Worm (Caenorhabditis elegans): ENCODE results near the gene srz-100.

- TF ChIP-seq ztf-11 (tag; optimal IDR thresholded peaks at IDR 0.05) (no peak), lsy-2 (tag; optimal IDR thresholded peaks at IDR 0.05) (no peak), blmp-1 (tag; optimal IDR thresholded peaks at IDR 0.05) (no peak), nhr-12 (tag; optimal IDR thresholded peaks at IDR 0.05) (no peak), nhr-76 (tag; optimal IDR thresholded peaks at IDR 0.05) (no peak)
Observed at ce11 chrV:16729961-16730360, 1.7 kb upstream of the srz-100 start, which contains the start of gene srz-99.
